Fruit fly (Drosophila melanogaster) whole organism, embryonic: ENCODE results near the gene Doc2.

Experiments used
- Bteb2 ChIP-seq: fragments of 200-800 bp; sonication (Bioruptor generic); optimal IDR thresholded peaks from 2 replicates; lab custom pipeline; 2016; ENCODE audit warnings: missing biosample characterization, missing genetic modification characterization
- CG11085 ChIP-seq: fragments of 200-800 bp; sonication (Bioruptor generic); IDR thresholded peaks from 2 replicates; pipeline ENCODE4 v1.3.6; 2022; ENCODE audit warnings: missing biosample characterization, missing genetic modification characterization
- CG12391 ChIP-seq: fragments of 200-800 bp; sonication (Bioruptor generic); optimal IDR thresholded peaks from 3 replicates; lab custom pipeline; 2018; ENCODE audit warnings: missing biosample characterization, mild to moderate bottlenecking, missing genetic modification characterization, moderate library complexity
- CG13287 ChIP-seq: fragments of 200-800 bp; sonication (Bioruptor generic); IDR thresholded peaks from 2 replicates; pipeline ENCODE4 v1.3.6; 2022; ENCODE audit warnings: missing biosample characterization, missing genetic modification characterization; ENCODE audit not compliant: partially characterized antibody
- CG14860 ChIP-seq: fragments of 200-800 bp; sonication (Bioruptor generic); IDR thresholded peaks from 3 replicates; pipeline ENCODE4 v1.3.6; 2022; ENCODE audit warnings: missing biosample characterization, missing genetic modification characterization; ENCODE audit not compliant: partially characterized antibody
- CG15073 ChIP-seq: fragments of 200-800 bp; sonication (Bioruptor generic); optimal IDR thresholded peaks from 2 replicates; lab custom pipeline; 2016; ENCODE audit warnings: missing biosample characterization, missing genetic modification characterization
- CG17328 ChIP-seq: fragments of 200-800 bp; sonication (Bioruptor generic); IDR thresholded peaks from 2 replicates; pipeline ENCODE4 v1.3.6; 2022; ENCODE audit warnings: missing biosample characterization, missing genetic modification characterization
- CG17385 ChIP-seq: fragments of 200-800 bp; sonication (Bioruptor generic); optimal IDR thresholded peaks from 3 replicates; lab custom pipeline; 2018; ENCODE audit warnings: missing biosample characterization, mild to moderate bottlenecking, missing genetic modification characterization
- CG3281 ChIP-seq: fragments of 200-800 bp; sonication (Bioruptor generic); optimal IDR thresholded peaks from 3 replicates; lab custom pipeline; 2017; ENCODE audit warnings: missing biosample characterization, mild to moderate bottlenecking, missing genetic modification characterization
- CG3726 ChIP-seq: fragments of 200-800 bp; sonication (Bioruptor generic); IDR thresholded peaks from 3 replicates; pipeline ENCODE4, ENCODE4 v1.3.6; 2022; ENCODE audit warnings: missing biosample characterization, missing genetic modification characterization
- CG4328 ChIP-seq: fragments of 200-800 bp; sonication (Bioruptor generic); optimal IDR thresholded peaks from 3 replicates; lab custom pipeline; 2017; ENCODE audit warnings: missing biosample characterization, missing genetic modification reagents, missing genetic modification characterization
- CG4617 ChIP-seq: fragments of 200-800 bp; sonication (Bioruptor generic); optimal IDR thresholded peaks from 3 replicates; lab custom pipeline; 2016; ENCODE audit warnings: missing biosample characterization, missing genetic modification characterization, borderline replicate concordance
- CG4707 ChIP-seq: fragments of 200-800 bp; sonication (Bioruptor generic); optimal IDR thresholded peaks from 2 replicates; lab custom pipeline; 2018; ENCODE audit warnings: missing biosample characterization, mild to moderate bottlenecking, missing genetic modification characterization, moderate library complexity
- CG7745 ChIP-seq: fragments of 200-800 bp; sonication (Bioruptor generic); optimal IDR thresholded peaks from 2 replicates; lab custom pipeline; 2018; ENCODE audit warnings: missing biosample characterization, mild to moderate bottlenecking, missing genetic modification characterization, moderate library complexity
- CG7839 ChIP-seq: fragments of 200-800 bp; sonication (Bioruptor generic); optimal IDR thresholded peaks from 3 replicates; lab custom pipeline; 2018; ENCODE audit warnings: missing biosample characterization, mild to moderate bottlenecking, missing genetic modification characterization, moderate library complexity
- CG8290 ChIP-seq, 3 experiments: fragments of 200-800 bp; sonication (Bioruptor generic); optimal IDR thresholded peaks; 2 replicates each; lab custom pipeline; 2016 to 2019; ENCODE audit warnings: missing biosample characterization in 3 of 3, missing genetic modification characterization in 3 of 3, mild to moderate bottlenecking in 2 of 3, moderate library complexity in 1 of 3
- CG8924 ChIP-seq: fragments of 200-800 bp; optimal IDR thresholded peaks from 3 replicates; lab custom pipeline; 2019; ENCODE audit warnings: missing biosample characterization, mild to moderate bottlenecking, missing genetic modification characterization, moderate library complexity
- CG9932 ChIP-seq: fragments of 200-800 bp; sonication (Bioruptor generic); IDR thresholded peaks from 2 replicates; pipeline ENCODE4 v1.3.6; 2022; ENCODE audit warnings: missing biosample characterization, missing genetic modification characterization
- CHES-1-like ChIP-seq: fragments of 200-800 bp; sonication (Bioruptor generic); optimal IDR thresholded peaks from 2 replicates; lab custom pipeline; 2016; ENCODE audit warnings: missing biosample characterization, missing genetic modification characterization
- Chrac-16 ChIP-seq: fragments of 200-800 bp; sonication (Bioruptor generic); optimal IDR thresholded peaks from 3 replicates; lab custom pipeline; 2016; ENCODE audit warnings: missing biosample characterization, missing genetic modification characterization
- CoRest ChIP-seq: fragments of 200-800 bp; sonication (Bioruptor generic); optimal IDR thresholded peaks from 3 replicates; lab custom pipeline; 2018; ENCODE audit warnings: missing biosample characterization, mild to moderate bottlenecking, missing genetic modification characterization, moderate library complexity
- Dfd ChIP-seq, 2 experiments: fragments of >200 bp; optimal IDR thresholded peaks; 2 replicates each; lab custom pipeline; 2017; ENCODE audit warnings: missing biosample characterization in 2 of 2, missing genetic modification characterization in 2 of 2
- Dll ChIP-seq: fragments of 200-800 bp; sonication (Bioruptor generic); IDR thresholded peaks from 4 replicates; pipeline ENCODE4 v1.3.6; 2022; ENCODE audit warnings: missing biosample characterization, missing genetic modification characterization; ENCODE audit not compliant: partially characterized antibody
- E2f1 ChIP-seq: fragments of 200-800 bp; sonication (Bioruptor generic); IDR thresholded peaks from 2 replicates; pipeline ENCODE4 v1.3.6; 2022; ENCODE audit warnings: missing biosample characterization, missing genetic modification characterization
- Gsc ChIP-seq: fragments of 200-800 bp; sonication (Bioruptor generic); IDR thresholded peaks from 2 replicates; pipeline ENCODE4 v1.3.6; 2022; ENCODE audit warnings: missing biosample characterization, missing genetic modification characterization
- MESR4 ChIP-seq: fragments of 200-800 bp; sonication (Bioruptor generic); optimal IDR thresholded peaks from 2 replicates; lab custom pipeline; 2018; ENCODE audit warnings: missing biosample characterization, mild to moderate bottlenecking, missing genetic modification characterization, moderate library complexity
- NfI ChIP-seq: fragments of 200-800 bp; sonication (Bioruptor generic); optimal IDR thresholded peaks from 3 replicates; lab custom pipeline; 2018; ENCODE audit warnings: missing biosample characterization, mild to moderate bottlenecking, missing genetic modification characterization, moderate library complexity
- Sox102F ChIP-seq: fragments of 200-800 bp; sonication (Bioruptor generic); optimal IDR thresholded peaks from 2 replicates; lab custom pipeline; 2018; ENCODE audit warnings: missing biosample characterization, mild to moderate bottlenecking, missing genetic modification characterization, moderate library complexity
- Vsx1 ChIP-seq: fragments of 200-800 bp; sonication (Bioruptor generic); optimal IDR thresholded peaks from 2 replicates; lab custom pipeline; 2017; ENCODE audit warnings: missing biosample characterization, mild to moderate bottlenecking, missing genetic modification characterization, missing genetic modification reagents
- al ChIP-seq: fragments of 200-800 bp; sonication (Bioruptor generic); IDR thresholded peaks from 2 replicates; pipeline ENCODE4 v1.3.6; 2022; ENCODE audit warnings: missing biosample characterization, missing genetic modification characterization
- ash1 ChIP-seq: fragments of 200-800 bp; sonication (Bioruptor generic); optimal IDR thresholded peaks from 2 replicates; lab custom pipeline; 2018; ENCODE audit warnings: missing biosample characterization, mild to moderate bottlenecking, missing genetic modification characterization
- br ChIP-seq: fragments of >200 bp; optimal IDR thresholded peaks from 2 replicates; lab custom pipeline; 2017
- cas ChIP-seq: fragments of 200-800 bp; sonication (Bioruptor generic); IDR thresholded peaks from 2 replicates; pipeline ENCODE4 v1.3.6; 2022; ENCODE audit warnings: missing biosample characterization, missing genetic modification characterization
- crp ChIP-seq, 2 experiments: fragments of 200-800 bp; sonication (Bioruptor generic); optimal IDR thresholded peaks; 2 replicates in 1 of 2; 3 replicates in 1 of 2; lab custom pipeline; 2017; ENCODE audit warnings: missing biosample characterization in 2 of 2, missing genetic modification characterization in 2 of 2, mild to moderate bottlenecking in 1 of 2, moderate library complexity in 1 of 2
- exex ChIP-seq: fragments of 200-800 bp; sonication (Bioruptor generic); optimal IDR thresholded peaks from 4 replicates; lab custom pipeline; 2018; ENCODE audit warnings: missing biosample characterization, mild to moderate bottlenecking, missing genetic modification characterization, moderate library complexity
- fd3F ChIP-seq: fragments of 200-800 bp; sonication (Bioruptor generic); optimal IDR thresholded peaks from 2 replicates; lab custom pipeline; 2018; ENCODE audit warnings: missing biosample characterization, mild to moderate bottlenecking, missing genetic modification characterization, moderate library complexity
- gt ChIP-seq: fragments of 200-800 bp; sonication (Bioruptor generic); IDR thresholded peaks from 2 replicates; pipeline ENCODE4 v1.3.6; 2022; ENCODE audit warnings: missing biosample characterization, missing genetic modification characterization
- hkb ChIP-seq, 2 experiments: fragments of 200-800 bp in 1 of 2; fragments of >200 bp in 1 of 2; sonication (Bioruptor generic) in 1 of 2; IDR thresholded peaks in 1 of 2; optimal IDR thresholded peaks in 1 of 2; 2 replicates each; pipeline versions ENCODE4 v1.3.6 to Lab custom; 2017 to 2022; ENCODE audit warnings: missing biosample characterization in 1 of 2, missing genetic modification characterization in 1 of 2
- insv ChIP-seq, 2 experiments: fragments of 200-800 bp; sonication (Bioruptor generic); optimal IDR thresholded peaks; 3 replicates each; lab custom pipeline; 2016 to 2018; ENCODE audit warnings: missing biosample characterization in 2 of 2, missing genetic modification characterization in 2 of 2
- kah ChIP-seq: fragments of 200-800 bp; sonication (Bioruptor generic); optimal IDR thresholded peaks from 2 replicates; lab custom pipeline; 2018; ENCODE audit warnings: missing biosample characterization, mild to moderate bottlenecking, missing genetic modification characterization
- lola ChIP-seq, 3 experiments: fragments of >200 bp in 2 of 3; fragments of 200-800 bp in 1 of 3; sonication (Bioruptor generic) in 1 of 3; optimal IDR thresholded peaks; 2 replicates each; lab custom pipeline; 2017 to 2019; ENCODE audit warnings: missing biosample characterization in 3 of 3, missing genetic modification characterization in 3 of 3, mild to moderate bottlenecking in 1 of 3, moderate library complexity in 1 of 3
- nmo ChIP-seq: fragments of 200-800 bp; sonication (Bioruptor generic); optimal IDR thresholded peaks from 2 replicates; lab custom pipeline; 2018; ENCODE audit warnings: missing biosample characterization, mild to moderate bottlenecking, missing genetic modification characterization, moderate library complexity
- org-1 ChIP-seq: fragments of 200-800 bp; sonication (Bioruptor generic); optimal IDR thresholded peaks from 2 replicates; lab custom pipeline; 2017; ENCODE audit warnings: missing biosample characterization, missing genetic modification characterization
- so ChIP-seq: fragments of 200-800 bp; sonication (Bioruptor generic); IDR thresholded peaks from 3 replicates; pipeline ENCODE4 v1.3.6; 2022; ENCODE audit warnings: missing biosample characterization, missing genetic modification characterization
- tin ChIP-seq: fragments of 200-800 bp; sonication (Bioruptor generic); optimal IDR thresholded peaks from 3 replicates; lab custom pipeline; 2016; ENCODE audit warnings: missing biosample characterization, missing genetic modification characterization
- unc-4 ChIP-seq: fragments of 200-800 bp; sonication (Bioruptor generic); IDR thresholded peaks from 2 replicates; pipeline ENCODE4 v1.3.6; 2022; ENCODE audit warnings: missing biosample characterization, missing genetic modification characterization; ENCODE audit not compliant: partially characterized antibody

Doc2 gene

DNA sequence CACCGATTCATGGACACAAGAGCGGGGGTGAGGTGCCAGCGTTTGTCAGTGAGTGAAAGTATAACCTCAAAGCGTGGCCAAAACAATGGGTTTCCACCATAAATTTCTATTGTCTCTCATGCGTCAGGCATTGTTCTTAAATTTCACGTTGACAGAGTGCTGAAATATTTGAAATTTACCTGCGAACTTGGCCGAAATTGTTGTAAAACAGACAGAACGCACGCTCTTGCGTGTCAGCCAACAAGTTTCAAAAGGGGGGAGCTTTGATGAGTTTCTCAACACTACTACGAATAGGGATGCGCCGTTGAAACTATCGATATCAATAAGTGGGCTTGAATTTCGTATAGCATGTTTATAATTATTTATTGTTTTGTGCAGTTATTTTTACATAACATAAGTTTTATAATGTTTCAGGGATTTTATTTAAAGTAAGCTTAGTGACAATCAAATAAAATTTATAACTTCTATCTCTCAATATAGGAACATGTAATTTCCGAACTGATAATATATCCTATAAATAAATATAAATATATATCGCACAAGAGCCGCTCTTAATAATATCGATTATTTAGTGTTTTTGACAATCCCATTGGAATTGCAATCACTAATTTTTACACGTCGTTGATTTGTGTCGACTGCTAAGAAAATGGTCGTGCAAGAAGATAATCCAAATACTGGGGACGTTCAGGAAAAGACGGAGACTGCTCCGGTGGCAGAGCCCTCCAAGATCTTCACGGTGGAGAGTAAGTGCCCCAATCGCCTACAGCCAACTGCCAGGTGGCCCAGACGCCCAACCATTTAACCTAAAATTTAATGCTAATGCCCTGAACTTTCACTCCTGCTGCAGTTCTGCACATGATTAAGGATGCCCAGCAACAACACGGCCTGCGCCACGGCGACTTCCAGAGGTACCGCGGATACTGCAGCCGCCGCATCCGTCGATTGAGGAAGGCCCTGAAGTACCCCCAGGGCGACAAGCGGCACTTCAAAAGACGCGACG, 44.3 kb downstream of the Doc2 start, which contains the start of the genes pix and Srp68 (continued):
- TF ChIP-seq Dll, result peak; percentile 92
- TF ChIP-seq tin (GFP tag; lab: Kevin White, UChicago), result peak; percentile 57
- peak; percentile 83 for TF ChIP-seq CG12391 (tag; lab: Kevin White, UChicago)
- peak; percentile 83 for TF ChIP-seq CoRest (tag; lab: Kevin White, UChicago)
- no peak for TF ChIP-seq cas (GFP tag; lab: Robert Waterston, UW)
- no peak for TF ChIP-seq Sox102F (GFP tag; lab: Kevin White, UChicago)
- TF ChIP-seq br (lab: Kevin White, UChicago), result no peak
- no peak for TF ChIP-seq gt (GFP tag; lab: Robert Waterston, UW)
- peak; percentile 43 for TF ChIP-seq al
- no peak for TF ChIP-seq CG17328
- TF ChIP-seq CG14860 (GFP tag; lab: Robert Waterston, UW), result peak; percentile 80
- peak; percentile 75 for TF ChIP-seq CG8924
- no peak for TF ChIP-seq Gsc (GFP tag; lab: Robert Waterston, UW)
- TF ChIP-seq lola (GFP tag; optimal IDR thresholded peaks at IDR 0.05; lab: Kevin White, UChicago), result peak in 1 of 3 experiments; percentile 75
- TF ChIP-seq org-1, result no peak
- no peak for TF ChIP-seq CG11085
- TF ChIP-seq crp (GFP tag; optimal IDR thresholded peaks at IDR 0.05; lab: Kevin White, UChicago), result peak in 1 of 2 experiments; percentile 36
- TF ChIP-seq fd3F (GFP tag; lab: Kevin White, UChicago), result peak; percentile 43
- TF ChIP-seq CG3726, result no peak
- TF ChIP-seq Dfd (GFP tag; optimal IDR thresholded peaks at IDR 0.05; lab: Kevin White, UChicago), result no peak
- peak in 1 of 2 experiments; percentile 9 for TF ChIP-seq insv (GFP tag; optimal IDR thresholded peaks at IDR 0.05; lab: Kevin White, UChicago)
- peak; percentile 67 for TF ChIP-seq CG4617
- TF ChIP-seq CG4328, result peak; percentile 64
- peak; percentile 87 for TF ChIP-seq nmo
- peak; percentile 41 for TF ChIP-seq CG7839 (tag; lab: Kevin White, UChicago)
- TF ChIP-seq MESR4, result peak; percentile 93
- peak; percentile 40 for TF ChIP-seq Bteb2 (GFP tag; lab: Kevin White, UChicago)
- TF ChIP-seq hkb (optimal IDR thresholded peaks at IDR 0.05; lab: Kevin White, UChicago), result no peak
- no peak for TF ChIP-seq hkb (GFP tag; IDR thresholded peaks at IDR 0.05; lab: Robert Waterston, UW)
- TF ChIP-seq so (GFP tag; lab: Robert Waterston, UW), result no peak
- peak; percentile 44 for TF ChIP-seq exex (tag; lab: Kevin White, UChicago)
- TF ChIP-seq CG9932 (GFP tag; lab: Robert Waterston, UW), result peak; percentile 77
- TF ChIP-seq CG4707 (GFP tag; lab: Kevin White, UChicago), result no peak
- TF ChIP-seq kah (GFP tag; lab: Kevin White, UChicago), result peak; percentile 26
- no peak for TF ChIP-seq E2f1
- peak; percentile 53 for TF ChIP-seq CG8290 (GFP tag; optimal IDR thresholded peaks at IDR 0.05; lab: Kevin White, UChicago)
- TF ChIP-seq CG8290 (tag; optimal IDR thresholded peaks at IDR 0.05; lab: Kevin White, UChicago), result peak in 1 of 2 experiments; percentile 39
- no peak for TF ChIP-seq ash1
- peak; percentile 46 for TF ChIP-seq CG3281
- TF ChIP-seq CG13287 (GFP tag; lab: Robert Waterston, UW), result peak; percentile 85
- peak; percentile 75 for TF ChIP-seq Chrac-16 (GFP tag; lab: Kevin White, UChicago)
- no peak for TF ChIP-seq CG7745
- TF ChIP-seq CG17385, result peak; percentile 48
- TF ChIP-seq unc-4 (GFP tag; lab: Robert Waterston, UW), result peak; percentile 78
- TF ChIP-seq CHES-1-like (GFP tag; lab: Kevin White, UChicago), result peak; percentile 45
- TF ChIP-seq Vsx1 (GFP tag; lab: Kevin White, UChicago), result no peak
- TF ChIP-seq CG15073 (GFP tag; lab: Kevin White, UChicago), result no peak
- peak; percentile 68 for TF ChIP-seq NfI
